Fruit fly (Drosophila melanogaster) whole organism, embryonic: Measurements from ENCODE around the gene LpR1.

Experiments
- Blimp-1 ChIP-seq: fragments of 200-800 bp; sonication (Bioruptor generic); optimal IDR thresholded peaks from 3 replicates; lab custom pipeline; 2018; ENCODE audit warnings: missing biosample characterization, missing genetic modification characterization, mild to moderate bottlenecking, moderate library complexity, missing genetic modification reagents
- Bteb2 ChIP-seq: fragments of 200-800 bp; sonication (Bioruptor generic); optimal IDR thresholded peaks from 2 replicates; lab custom pipeline; 2016; ENCODE audit warnings: missing biosample characterization, missing genetic modification characterization
- C15 ChIP-seq: fragments of 200-800 bp; sonication (Bioruptor generic); IDR thresholded peaks from 3 replicates; pipeline ENCODE4 v1.3.6; 2022; ENCODE audit warnings: missing biosample characterization, missing genetic modification characterization
- CG10274 ChIP-seq: fragments of 200-800 bp; sonication (Bioruptor generic); optimal IDR thresholded peaks from 3 replicates; lab custom pipeline; 2017; ENCODE audit warnings: missing biosample characterization, mild to moderate bottlenecking, missing genetic modification characterization
- CG11085 ChIP-seq: fragments of 200-800 bp; sonication (Bioruptor generic); IDR thresholded peaks from 2 replicates; pipeline ENCODE4 v1.3.6; 2022; ENCODE audit warnings: missing biosample characterization, missing genetic modification characterization
- CG12942 ChIP-seq: fragments of 200-800 bp; sonication (Bioruptor generic); optimal IDR thresholded peaks from 3 replicates; lab custom pipeline; 2016; ENCODE audit warnings: missing biosample characterization, missing genetic modification characterization
- CG14014 ChIP-seq: fragments of 200-800 bp; sonication (Bioruptor generic); IDR thresholded peaks from 2 replicates; pipeline ENCODE4 v1.3.6; 2022; ENCODE audit warnings: missing biosample characterization, missing genetic modification characterization
- CG15011 ChIP-seq: fragments of 200-800 bp; sonication (Bioruptor generic); optimal IDR thresholded peaks from 3 replicates; lab custom pipeline; 2018; ENCODE audit warnings: missing biosample characterization, mild to moderate bottlenecking, missing genetic modification characterization
- CG16863 ChIP-seq: fragments of 200-800 bp; sonication (Bioruptor generic); optimal IDR thresholded peaks from 3 replicates; lab custom pipeline; 2016; ENCODE audit warnings: missing biosample characterization, missing genetic modification characterization
- CG17186 ChIP-seq: fragments of 200-800 bp; sonication (Bioruptor generic); optimal IDR thresholded peaks from 3 replicates; lab custom pipeline; 2017; ENCODE audit warnings: missing biosample characterization, missing genetic modification reagents, missing genetic modification characterization
- CG1792 ChIP-seq: fragments of 200-800 bp; sonication (Bioruptor generic); optimal IDR thresholded peaks from 2 replicates; lab custom pipeline; 2016; ENCODE audit warnings: missing biosample characterization, missing genetic modification characterization
- CG18599 ChIP-seq: fragments of 200-800 bp; sonication (Bioruptor generic); optimal IDR thresholded peaks from 3 replicates; lab custom pipeline; 2017; ENCODE audit warnings: missing biosample characterization, missing genetic modification characterization, mild to moderate bottlenecking, moderate library complexity, missing genetic modification reagents
- CG2875 ChIP-seq: fragments of 200-800 bp; sonication (Bioruptor generic); optimal IDR thresholded peaks from 2 replicates; lab custom pipeline; 2017; ENCODE audit warnings: missing biosample characterization, mild to moderate bottlenecking, missing genetic modification characterization, missing genetic modification reagents
- CG2889 ChIP-seq: fragments of 200-800 bp; sonication (Bioruptor generic); IDR thresholded peaks from 3 replicates; pipeline ENCODE4 v1.3.6; 2022; ENCODE audit warnings: missing biosample characterization, missing genetic modification characterization
- CG3281 ChIP-seq: fragments of 200-800 bp; sonication (Bioruptor generic); optimal IDR thresholded peaks from 3 replicates; lab custom pipeline; 2017; ENCODE audit warnings: missing biosample characterization, mild to moderate bottlenecking, missing genetic modification characterization
- CG33557 ChIP-seq: fragments of 200-800 bp; sonication (Bioruptor generic); optimal IDR thresholded peaks from 2 replicates; lab custom pipeline; 2019; ENCODE audit warnings: missing biosample characterization, mild to moderate bottlenecking, missing genetic modification characterization, moderate library complexity
- CG4617 ChIP-seq: fragments of 200-800 bp; sonication (Bioruptor generic); optimal IDR thresholded peaks from 3 replicates; lab custom pipeline; 2016; ENCODE audit warnings: missing biosample characterization, missing genetic modification characterization, borderline replicate concordance
- CG5245 ChIP-seq: fragments of 200-800 bp; sonication (Bioruptor generic); optimal IDR thresholded peaks from 3 replicates; lab custom pipeline; 2016; ENCODE audit warnings: missing biosample characterization, missing genetic modification characterization
- CG6175 ChIP-seq: fragments of 200-800 bp; sonication (Bioruptor generic); IDR thresholded peaks from 3 replicates; pipeline ENCODE4 v1.3.6; 2022; ENCODE audit warnings: missing biosample characterization, missing genetic modification characterization
- CoRest ChIP-seq: fragments of 200-800 bp; sonication (Bioruptor generic); optimal IDR thresholded peaks from 3 replicates; lab custom pipeline; 2018; ENCODE audit warnings: missing biosample characterization, mild to moderate bottlenecking, missing genetic modification characterization, moderate library complexity
- Doc3 ChIP-seq: fragments of 200-800 bp; sonication (Bioruptor generic); IDR thresholded peaks from 3 replicates; pipeline ENCODE4 v1.3.6; 2022; ENCODE audit warnings: missing biosample characterization, missing genetic modification characterization; ENCODE audit not compliant: partially characterized antibody
- HLHmδ ChIP-seq: fragments of 200-800 bp; sonication (Bioruptor generic); optimal IDR thresholded peaks from 2 replicates; lab custom pipeline; 2018; ENCODE audit warnings: missing biosample characterization, mild to moderate bottlenecking, missing genetic modification characterization, moderate library complexity
- Hmx ChIP-seq: fragments of 200-800 bp; sonication (Bioruptor generic); optimal IDR thresholded peaks from 2 replicates; lab custom pipeline; 2016; ENCODE audit warnings: missing biosample characterization, missing genetic modification characterization
- Hr39 ChIP-seq: fragments of >200 bp; optimal IDR thresholded peaks from 2 replicates; lab custom pipeline; 2017
- MTF-1 ChIP-seq: fragments of 200-800 bp; sonication (Bioruptor generic); optimal IDR thresholded peaks from 2 replicates; lab custom pipeline; 2018; ENCODE audit warnings: missing biosample characterization, mild to moderate bottlenecking, missing genetic modification characterization, borderline replicate concordance
- Mad ChIP-seq: fragments of 200-800 bp; sonication (Bioruptor generic); optimal IDR thresholded peaks from 2 replicates; lab custom pipeline; 2016; ENCODE audit warnings: missing biosample characterization, missing genetic modification characterization
- Mes4 ChIP-seq: fragments of 200-800 bp; sonication (Bioruptor generic); optimal IDR thresholded peaks from 2 replicates; lab custom pipeline; 2016; ENCODE audit warnings: missing biosample characterization, missing genetic modification characterization
- NC2α ChIP-seq: fragments of 200-800 bp; sonication (Bioruptor generic); optimal IDR thresholded peaks from 2 replicates; lab custom pipeline; 2016; ENCODE audit warnings: missing biosample characterization, missing genetic modification characterization
- Oli ChIP-seq: fragments of 200-800 bp; sonication (Bioruptor generic); optimal IDR thresholded peaks from 2 replicates; lab custom pipeline; 2018; ENCODE audit warnings: missing biosample characterization, mild to moderate bottlenecking, missing genetic modification characterization, moderate library complexity
- Rfx ChIP-seq: fragments of 200-800 bp; sonication (Bioruptor generic); IDR thresholded peaks from 2 replicates; pipeline ENCODE4 v1.3.6; 2022; ENCODE audit warnings: missing biosample characterization, missing genetic modification characterization
- Sox102F ChIP-seq: fragments of 200-800 bp; sonication (Bioruptor generic); optimal IDR thresholded peaks from 2 replicates; lab custom pipeline; 2018; ENCODE audit warnings: missing biosample characterization, mild to moderate bottlenecking, missing genetic modification characterization, moderate library complexity
- ap ChIP-seq: fragments of 200-800 bp; sonication (Bioruptor generic); IDR thresholded peaks from 2 replicates; pipeline ENCODE4 v1.3.6; 2022; ENCODE audit warnings: missing biosample characterization, missing genetic modification characterization
- bbx ChIP-seq: fragments of 200-800 bp; sonication (Bioruptor generic); IDR thresholded peaks from 2 replicates; pipeline ENCODE4 v1.3.6; 2022; ENCODE audit warnings: missing biosample characterization, missing genetic modification characterization; ENCODE audit not compliant: partially characterized antibody
- cato ChIP-seq: fragments of 200-800 bp; sonication (Bioruptor generic); optimal IDR thresholded peaks from 2 replicates; lab custom pipeline; 2016; ENCODE audit warnings: missing biosample characterization, missing genetic modification characterization, borderline replicate concordance
- crc ChIP-seq: fragments of 200-800 bp; sonication (Bioruptor generic); optimal IDR thresholded peaks from 2 replicates; lab custom pipeline; 2016; ENCODE audit warnings: missing biosample characterization, missing genetic modification characterization
- da ChIP-seq: fragments of 200-800 bp; sonication (Bioruptor generic); optimal IDR thresholded peaks from 2 replicates; lab custom pipeline; 2016; ENCODE audit warnings: missing biosample characterization, missing genetic modification characterization
- kah ChIP-seq: fragments of 200-800 bp; sonication (Bioruptor generic); optimal IDR thresholded peaks from 2 replicates; lab custom pipeline; 2018; ENCODE audit warnings: missing biosample characterization, mild to moderate bottlenecking, missing genetic modification characterization
- lab ChIP-seq: fragments of 200-800 bp; sonication (Bioruptor generic); optimal IDR thresholded peaks from 3 replicates; lab custom pipeline; 2017; ENCODE audit warnings: missing biosample characterization, missing genetic modification characterization, mild to moderate bottlenecking, moderate library complexity, missing genetic modification reagents
- maf-S ChIP-seq: fragments of 200-800 bp; sonication (Bioruptor generic); optimal IDR thresholded peaks from 2 replicates; lab custom pipeline; 2016; ENCODE audit warnings: missing biosample characterization, missing genetic modification characterization
- mam ChIP-seq: fragments of 200-800 bp; sonication (Bioruptor generic); optimal IDR thresholded peaks from 3 replicates; lab custom pipeline; 2016; ENCODE audit warnings: missing biosample characterization, missing genetic modification characterization
- nmo ChIP-seq: fragments of 200-800 bp; sonication (Bioruptor generic); optimal IDR thresholded peaks from 2 replicates; lab custom pipeline; 2018; ENCODE audit warnings: missing biosample characterization, mild to moderate bottlenecking, missing genetic modification characterization, moderate library complexity
- nom ChIP-seq: fragments of 200-800 bp; sonication (Bioruptor generic); optimal IDR thresholded peaks from 2 replicates; lab custom pipeline; 2017; ENCODE audit warnings: missing biosample characterization, missing genetic modification characterization, mild to moderate bottlenecking, moderate library complexity, missing genetic modification reagents
- odd ChIP-seq: fragments of 200-800 bp; sonication (Bioruptor generic); optimal IDR thresholded peaks from 2 replicates; lab custom pipeline; 2017; ENCODE audit warnings: missing biosample characterization, mild to moderate bottlenecking, missing genetic modification characterization
- peb ChIP-seq: fragments of 200-800 bp; sonication (Bioruptor generic); IDR thresholded peaks from 2 replicates; pipeline ENCODE4 v1.3.6; 2022; ENCODE audit warnings: missing biosample characterization, missing genetic modification characterization
- ranshi ChIP-seq: fragments of 200-800 bp; sonication (Bioruptor generic); IDR thresholded peaks from 2 replicates; pipeline ENCODE4 v1.3.6; 2022; ENCODE audit warnings: missing biosample characterization, missing genetic modification characterization
- so ChIP-seq: fragments of 200-800 bp; sonication (Bioruptor generic); IDR thresholded peaks from 3 replicates; pipeline ENCODE4 v1.3.6; 2022; ENCODE audit warnings: missing biosample characterization, missing genetic modification characterization
- vfl ChIP-seq: fragments of 200-800 bp; sonication (Bioruptor generic); optimal IDR thresholded peaks from 2 replicates; lab custom pipeline; 2016; ENCODE audit warnings: missing biosample characterization, missing genetic modification characterization
- vnd ChIP-seq: fragments of 200-800 bp; sonication (Bioruptor generic); IDR thresholded peaks from 3 replicates; pipeline ENCODE4 v1.3.6; 2022; ENCODE audit warnings: missing biosample characterization, missing genetic modification characterization; ENCODE audit not compliant: partially characterized antibody
- zfh1 ChIP-seq: fragments of 200-800 bp; sonication (Bioruptor generic); IDR thresholded peaks from 3 replicates; pipeline ENCODE4 v1.3.6; 2022; ENCODE audit warnings: missing biosample characterization, missing genetic modification characterization

The LpR1 gene

DNA sequence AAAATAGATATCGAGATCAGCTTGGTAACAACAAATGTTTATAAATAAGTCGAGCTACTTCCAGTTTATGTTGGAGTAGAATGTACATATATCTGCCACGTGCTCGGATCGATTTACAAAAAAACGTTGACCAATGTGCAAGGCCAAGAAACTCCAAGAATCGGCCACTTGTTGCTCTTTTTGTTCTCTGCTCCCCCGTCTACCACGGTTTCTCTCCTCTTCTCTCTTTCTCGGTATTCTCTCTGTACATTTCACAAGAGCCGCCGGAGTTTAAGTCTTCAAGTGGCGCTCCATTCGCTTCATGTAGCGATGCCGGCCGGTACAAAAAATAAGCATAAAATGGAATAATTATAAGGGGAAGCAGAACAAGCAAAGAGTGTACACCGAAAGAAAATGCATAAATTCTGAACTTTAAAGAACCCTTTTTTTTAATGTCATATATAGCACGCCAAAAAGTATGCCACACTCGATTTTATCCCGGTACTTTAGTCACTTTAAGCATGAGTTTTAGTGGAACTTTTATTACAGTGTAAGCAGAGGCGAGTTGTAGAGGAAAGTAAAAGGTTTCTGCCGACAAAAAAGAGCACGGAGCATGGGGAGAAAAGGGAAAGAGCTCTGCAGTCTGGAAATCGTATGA, 25.1 kb downstream of the LpR1 start (continued):
- TF ChIP-seq CG15011 (GFP tag; lab: Kevin White, UChicago) (peak; percentile 69), CG16863 (peak; percentile 95), CG5245 (GFP tag; lab: Kevin White, UChicago) (peak; percentile 97), odd (GFP tag; lab: Kevin White, UChicago) (peak; percentile 84), vfl (peak; percentile 80), CG17186 (peak; percentile 83), ranshi (GFP tag; lab: Robert Waterston, UW) (peak; percentile 92), bbx (no peak), ap (GFP tag; lab: Robert Waterston, UW) (peak; percentile 85), MTF-1 (GFP tag; lab: Kevin White, UChicago) (peak; percentile 84), CG12942 (GFP tag; lab: Kevin White, UChicago) (peak; percentile 88), Oli (tag; lab: Kevin White, UChicago) (peak; percentile 93), zfh1 (GFP tag; lab: Robert Waterston, UW) (peak; percentile 94), vnd (no peak), CG14014 (GFP tag; lab: Robert Waterston, UW) (peak; percentile 85), Sox102F (GFP tag; lab: Kevin White, UChicago) (peak; percentile 96), maf-S (GFP tag; lab: Kevin White, UChicago) (peak; percentile 90), CG6175 (peak; percentile 78), kah (GFP tag; lab: Kevin White, UChicago) (peak; percentile 72), Hr39 (lab: Kevin White, UChicago) (no peak), CG10274 (GFP tag; lab: Kevin White, UChicago) (peak; percentile 59), CG18599 (GFP tag; lab: Kevin White, UChicago) (peak; percentile 89), CG33557 (peak; percentile 87), da (GFP tag; lab: Kevin White, UChicago) (peak; percentile 73), peb (GFP tag; lab: Robert Waterston, UW) (peak; percentile 90), CG11085 (GFP tag; lab: Robert Waterston, UW) (peak; percentile 72), Blimp-1 (GFP tag; lab: Kevin White, UChicago) (peak; percentile 99), lab (GFP tag; lab: Kevin White, UChicago) (peak; percentile 90), Bteb2 (GFP tag; lab: Kevin White, UChicago) (peak; percentile 86), Rfx (GFP tag; lab: Robert Waterston, UW) (peak; percentile 89), CG1792 (peak; percentile 90), Mes4 (GFP tag; lab: Kevin White, UChicago) (peak; percentile 94), CG3281 (GFP tag; lab: Kevin White, UChicago) (peak; percentile 80), Doc3 (GFP tag; lab: Robert Waterston, UW) (no peak), Hmx (GFP tag; lab: Kevin White, UChicago) (peak; percentile 77), mam (GFP tag; lab: Kevin White, UChicago) (peak; percentile 90), cato (GFP tag; lab: Kevin White, UChicago) (peak; percentile 92), CG2875 (peak; percentile 92), NC2α (peak; percentile 89), crc (GFP tag; lab: Kevin White, UChicago) (peak; percentile 90), nmo (GFP tag; lab: Kevin White, UChicago) (peak; percentile 97), CoRest (tag; lab: Kevin White, UChicago) (peak; percentile 94), so (GFP tag; lab: Robert Waterston, UW) (peak; percentile 73; the same call in 1 of the 3 replicates), Mad (GFP tag; lab: Kevin White, UChicago) (peak; percentile 90), CG2889 (GFP tag; lab: Robert Waterston, UW) (peak; percentile 88), CG4617 (GFP tag; lab: Kevin White, UChicago) (peak; percentile 66), nom (peak; percentile 97), HLHmδ (GFP tag; lab: Kevin White, UChicago) (no peak), C15 (GFP tag; lab: Robert Waterston, UW) (peak; percentile 53; the same call in 1 of the 3 replicates)
